Worm (Caenorhabditis elegans): ENCODE measurements around the gene vem-1.

- TF ChIP-seq med-1 (GFP tag; optimal IDR thresholded peaks at IDR 0.05; ENCODE audit: insufficient read depth) (no peak), cog-1 (tag; optimal IDR thresholded peaks at IDR 0.05) (no peak), flt-1 (GFP tag; IDR thresholded peaks at IDR 0.05) (no peak), ref-1 (GFP tag; conservative IDR thresholded peaks at IDR 0.05) (no peak), klf-2 (GFP tag; conservative IDR thresholded peaks at IDR 0.05) (no peak), ztf-29 (GFP tag; IDR thresholded peaks at IDR 0.05) (no peak), T22C8.4 (GFP tag; IDR thresholded peaks at IDR 0.05) (no peak)
These were observed 3.7 kb downstream of the vem-1 start for ce11 chrX:8084669-8085068.

Data from whole organism, midembryonic.